Fruit fly (Drosophila melanogaster) whole organism, adult: Measurements from ENCODE around the gene Hsp67Ba.

ENCODE experiments used
- CG11617 ChIP-seq: fragments of 200-800 bp; sonication (Bioruptor generic); optimal IDR thresholded peaks from 2 replicates; lab custom pipeline; 2017; ENCODE audit warnings: mild to moderate bottlenecking, missing biosample characterization, missing genetic modification reagents, missing genetic modification characterization
- CG12768 ChIP-seq: fragments of 200-800 bp; sonication (Bioruptor generic); optimal IDR thresholded peaks from 2 replicates; lab custom pipeline; 2017; ENCODE audit warnings: missing biosample characterization, missing genetic modification characterization, mild to moderate bottlenecking, moderate library complexity, missing genetic modification reagents
- CG5204 ChIP-seq: fragments of 200-800 bp; sonication (Bioruptor generic); optimal IDR thresholded peaks from 2 replicates; lab custom pipeline; 2016; ENCODE audit warnings: missing biosample characterization, missing genetic modification characterization
- CG7101 ChIP-seq: fragments of 200-800 bp; sonication (Bioruptor generic); optimal IDR thresholded peaks from 2 replicates; lab custom pipeline; 2018; ENCODE audit warnings: missing biosample characterization, mild to moderate bottlenecking, missing genetic modification characterization, moderate library complexity
- Mnt ChIP-seq: fragments of 200-800 bp; sonication (Bioruptor generic); optimal IDR thresholded peaks from 2 replicates; lab custom pipeline; 2016; ENCODE audit warnings: missing biosample characterization, mild to moderate bottlenecking, missing genetic modification characterization
- bab1 ChIP-seq: fragments of 200-800 bp; sonication (Bioruptor generic); optimal IDR thresholded peaks from 3 replicates; lab custom pipeline; 2019; ENCODE audit warnings: missing biosample characterization, mild to moderate bottlenecking, missing genetic modification characterization, moderate library complexity
- cic ChIP-seq: fragments of 200-800 bp; sonication (Bioruptor generic); optimal IDR thresholded peaks from 2 replicates; lab custom pipeline; 2017; ENCODE audit warnings: missing biosample characterization, mild to moderate bottlenecking, missing genetic modification characterization, moderate library complexity
- kay ChIP-seq: fragments of 200-800 bp; sonication (Bioruptor generic); peaks from one replicate; lab custom pipeline; 2016; ENCODE audit warnings: missing biosample characterization, missing genetic modification characterization, borderline replicate concordance
- ovo ChIP-seq: fragments of 200-800 bp; sonication (Bioruptor generic); optimal IDR thresholded peaks from 2 replicates; lab custom pipeline; 2016; ENCODE audit warnings: missing biosample characterization, missing genetic modification characterization
- pad ChIP-seq: fragments of 200-800 bp; sonication (Bioruptor generic); optimal IDR thresholded peaks from 3 replicates; lab custom pipeline; 2017; ENCODE audit warnings: missing biosample characterization, missing genetic modification characterization, mild to moderate bottlenecking, moderate library complexity, missing genetic modification reagents

DNA sequence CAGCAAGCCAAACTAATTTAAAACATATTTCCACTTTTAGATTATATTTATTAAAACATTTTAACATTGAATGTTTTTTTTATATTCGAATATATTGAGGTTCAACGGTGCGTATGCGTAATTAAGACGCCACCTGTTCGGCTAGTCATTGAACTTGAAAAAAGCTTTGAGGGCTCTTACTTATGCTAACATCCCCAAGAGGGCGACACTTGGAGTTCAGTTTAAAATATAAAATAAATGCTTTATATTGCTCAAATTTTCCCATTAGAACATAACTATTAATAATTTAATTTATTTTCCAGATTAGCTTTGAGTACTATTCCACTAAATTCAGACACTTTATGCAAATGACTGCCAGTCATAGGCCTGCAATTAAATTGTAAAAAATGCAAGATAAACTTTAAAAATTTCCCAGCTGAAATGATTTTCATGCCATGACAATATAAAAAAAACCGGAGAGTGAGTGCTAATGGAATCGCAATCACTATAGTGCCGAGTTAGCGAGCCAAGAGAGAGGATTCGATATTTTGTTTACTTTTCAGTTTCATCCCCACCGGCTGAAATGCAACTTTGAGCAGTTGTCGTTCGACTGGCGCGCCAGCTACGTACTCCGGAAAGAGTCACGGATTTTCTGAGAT is 45.5 kb downstream of the Hsp67Ba start, which contains the start of gene PGRP-LA:
- peak; percentile 3 for TF ChIP-seq Mnt (GFP tag; lab: Kevin White, UChicago)
- TF ChIP-seq ovo (GFP tag; lab: Kevin White, UChicago): no peak
- peak; percentile 23 for TF ChIP-seq CG5204
- TF ChIP-seq pad (GFP tag; lab: Kevin White, UChicago): no peak
- no peak for TF ChIP-seq CG11617
- TF ChIP-seq CG7101 (tag; lab: Kevin White, UChicago): peak; percentile 29
- no peak for TF ChIP-seq bab1 (GFP tag; lab: Kevin White, UChicago)
- peak; percentile 83 for TF ChIP-seq kay (GFP tag; lab: Kevin White, UChicago)
- no peak for TF ChIP-seq CG12768 (GFP tag; lab: Kevin White, UChicago)
- peak; percentile 47 for TF ChIP-seq cic (GFP tag; lab: Kevin White, UChicago)
